Worm (Caenorhabditis elegans): ENCODE data around the gene ZK686.5.

The ZK686.5 gene

ce11 chrIII:7729534-7730061, 37.7 kb downstream of the ZK686.5 start, which contains the start of gene ZK112.4:
Gene ZK112.4 (minus strand): TSS chrIII:7730011.
- TF ChIP-seq ceh-30 (tag; optimal IDR thresholded peaks at IDR 0.05), result peak; percentile 28
- no peak for TF ChIP-seq lin-11 (tag; optimal IDR thresholded peaks at IDR 0.05)
- no peak for TF ChIP-seq fax-1 (tag; optimal IDR thresholded peaks at IDR 0.05)
- no peak for TF ChIP-seq ceh-9 (tag; optimal IDR thresholded peaks at IDR 0.05)
- no peak for TF ChIP-seq pha-4 (tag; optimal IDR thresholded peaks at IDR 0.05)
- TF ChIP-seq pax-1 (tag; optimal IDR thresholded peaks at IDR 0.05), result no peak
- TF ChIP-seq ceh-48 (tag; optimal IDR thresholded peaks at IDR 0.05), result no peak
- peak; percentile 3 for TF ChIP-seq ceh-19 (GFP tag; optimal IDR thresholded peaks at IDR 0.05)
- TF ChIP-seq T23F11.4 (GFP tag; optimal IDR thresholded peaks at IDR 0.05), result peak; percentile 36
- no peak for TF ChIP-seq lim-6 (tag; optimal IDR thresholded peaks at IDR 0.05)
- TF ChIP-seq ceh-45 (GFP tag; IDR thresholded peaks at IDR 0.05), result no peak
- TF ChIP-seq pat-9 (tag; optimal IDR thresholded peaks at IDR 0.05), result peak; percentile 2
- no peak for TF ChIP-seq dmd-4 (tag; optimal IDR thresholded peaks at IDR 0.05; ENCODE audit: borderline replicate concordance)
- TF ChIP-seq hlh-8 (tag; optimal IDR thresholded peaks at IDR 0.05), result peak; percentile 19
- TF ChIP-seq eyg-1 (tag; optimal IDR thresholded peaks at IDR 0.05), result no peak
- peak; percentile 93 for TF ChIP-seq ceh-18 (tag; optimal IDR thresholded peaks at IDR 0.05)
- peak; percentile 83 for TF ChIP-seq rnt-1 (tag; optimal IDR thresholded peaks at IDR 0.05)
- no peak for TF ChIP-seq ceh-6 (GFP tag; optimal IDR thresholded peaks at IDR 0.05)
- TF ChIP-seq tbx-2 (tag; optimal IDR thresholded peaks at IDR 0.05), result peak; percentile 73
- TF ChIP-seq ceh-2 (tag; optimal IDR thresholded peaks at IDR 0.05), result peak; percentile 31
- TF ChIP-seq tbx-7 (tag; optimal IDR thresholded peaks at IDR 0.05), result peak; percentile 6
- peak; percentile 49 for TF ChIP-seq dve-1 (tag; optimal IDR thresholded peaks at IDR 0.05)
- TF ChIP-seq ama-1 (optimal IDR thresholded peaks at IDR 0.05), result no peak
- TF ChIP-seq hlh-15 (tag; optimal IDR thresholded peaks at IDR 0.05), result no peak
- no peak for TF ChIP-seq npax-4 (tag; optimal IDR thresholded peaks at IDR 0.05)
- TF ChIP-seq F13H6.1 (tag; optimal IDR thresholded peaks at IDR 0.05), result peak; percentile 77
- TF ChIP-seq K02D7.2 (tag; optimal IDR thresholded peaks at IDR 0.05), result no peak
- peak; percentile 78 for TF ChIP-seq ceh-31 (tag; optimal IDR thresholded peaks at IDR 0.05)
- TF ChIP-seq ceh-22 (tag; optimal IDR thresholded peaks at IDR 0.05), result no peak
- TF ChIP-seq sdc-2 (tag; optimal IDR thresholded peaks at IDR 0.05), result no peak
- TF ChIP-seq pqm-1 (tag; optimal IDR thresholded peaks at IDR 0.05), result no peak
- no peak for TF ChIP-seq Y22D7AL.16 (tag; optimal IDR thresholded peaks at IDR 0.05)
- no peak for TF ChIP-seq che-1 (tag; optimal IDR thresholded peaks at IDR 0.05)
- peak; percentile 68 for TF ChIP-seq ets-4 (tag; optimal IDR thresholded peaks at IDR 0.05)
- no peak for TF ChIP-seq ztf-16 (tag; optimal IDR thresholded peaks at IDR 0.05)
- TF ChIP-seq sox-4 (tag; optimal IDR thresholded peaks at IDR 0.05), result no peak
- peak; percentile 16 for TF ChIP-seq hlh-30 (tag; optimal IDR thresholded peaks at IDR 0.05; ENCODE audit: insufficient read depth)
- TF ChIP-seq ref-2 (tag; optimal IDR thresholded peaks at IDR 0.05), result peak; percentile 63
- peak; percentile 82 for TF ChIP-seq unc-55 (GFP tag; optimal IDR thresholded peaks at IDR 0.05)
- no peak for TF ChIP-seq pros-1 (tag; optimal IDR thresholded peaks at IDR 0.05)
- TF ChIP-seq hlh-13 (GFP tag; optimal IDR thresholded peaks at IDR 0.05), result peak; percentile 13
- TF ChIP-seq C38D4.7 (GFP tag; optimal IDR thresholded peaks at IDR 0.05), result peak; percentile 20
- no peak for TF ChIP-seq ttx-3 (tag; optimal IDR thresholded peaks at IDR 0.05)
- TF ChIP-seq pag-3 (tag; optimal IDR thresholded peaks at IDR 0.05; ENCODE audit: borderline replicate concordance), result no peak
- TF ChIP-seq mec-3 (tag; optimal IDR thresholded peaks at IDR 0.05; ENCODE audit: borderline replicate concordance), result no peak
- peak; percentile 53 for TF ChIP-seq C08G9.2 (tag; optimal IDR thresholded peaks at IDR 0.05)
- TF ChIP-seq elt-4 (tag; optimal IDR thresholded peaks at IDR 0.05), result no peak
- TF ChIP-seq unc-42 (tag; optimal IDR thresholded peaks at IDR 0.05), result peak; percentile 31
- TF ChIP-seq syd-9 (tag; optimal IDR thresholded peaks at IDR 0.05), result peak; percentile 53
- peak; percentile 32 for TF ChIP-seq madf-2 (tag; optimal IDR thresholded peaks at IDR 0.05)
- TF ChIP-seq unc-3 (GFP tag; conservative IDR thresholded peaks at IDR 0.05), result no peak
- no peak for TF ChIP-seq unc-3 (tag; optimal IDR thresholded peaks at IDR 0.05)
- no peak for TF ChIP-seq sox-2 (GFP tag; IDR thresholded peaks at IDR 0.05)
- no peak for TF ChIP-seq ceh-24 (tag; optimal IDR thresholded peaks at IDR 0.05)

Measured in whole organism, late embryonic.